Worm (Caenorhabditis elegans) whole organism, late embryonic: ENCODE data around the gene spon-1.

Experiments used
- K09A11.1 ChIP-seq: sonication (generic microtip); optimal IDR thresholded peaks from 2 replicates; lab custom pipeline; 2017; ENCODE audit warnings: antibody characterized with exemption, mild to moderate bottlenecking, missing genetic modification characterization, missing compliant biosample characterization; ENCODE audit not compliant: insufficient read depth
- ceh-31 ChIP-seq: sonication (generic microtip); optimal IDR thresholded peaks from 2 replicates; lab custom pipeline; 2016; ENCODE audit warnings: missing genetic modification characterization, missing compliant biosample characterization
- dmd-4 ChIP-seq: sonication (generic microtip); optimal IDR thresholded peaks from 2 replicates; lab custom pipeline; 2016; ENCODE audit warnings: borderline replicate concordance, missing genetic modification characterization, missing compliant biosample characterization
- hlh-15 ChIP-seq: sonication (generic microtip); optimal IDR thresholded peaks from 2 replicates; lab custom pipeline; 2016; ENCODE audit warnings: missing genetic modification characterization, missing compliant biosample characterization
- hlh-30 ChIP-seq: sonication (generic microtip); optimal IDR thresholded peaks from 2 replicates; lab custom pipeline; 2017; ENCODE audit warnings: antibody characterized with exemption, missing genetic modification characterization, missing compliant biosample characterization; ENCODE audit not compliant: insufficient read depth
- hlh-8 ChIP-seq: sonication (generic microtip); optimal IDR thresholded peaks from 2 replicates; lab custom pipeline; 2016; ENCODE audit warnings: missing genotype, missing genetic modification characterization, missing compliant biosample characterization
- lim-6 ChIP-seq: sonication (generic microtip); optimal IDR thresholded peaks from 2 replicates; lab custom pipeline; 2016; ENCODE audit warnings: missing genetic modification characterization, missing compliant biosample characterization
- lin-11 ChIP-seq: fragments of 200-800 bp; sonication (Bioruptor generic); optimal IDR thresholded peaks from 2 replicates; lab custom pipeline; 2018; ENCODE audit warnings: mild to moderate bottlenecking, missing genetic modification characterization, missing compliant biosample characterization
- nhr-232 ChIP-seq: sonication (generic microtip); optimal IDR thresholded peaks from 2 replicates; lab custom pipeline; 2016; ENCODE audit warnings: missing genetic modification characterization, missing compliant biosample characterization
- pax-1 ChIP-seq: fragments of 150-350 bp; optimal IDR thresholded peaks from 2 replicates; lab custom pipeline; 2014; ENCODE audit warnings: missing biosample characterization, missing genetic modification characterization

- no peak for TF ChIP-seq hlh-8 (tag; lab: Kevin White, UChicago)
- TF ChIP-seq lim-6 (tag; lab: Kevin White, UChicago), result no peak
- no peak for TF ChIP-seq ceh-31 (tag; lab: Kevin White, UChicago)
- no peak for TF ChIP-seq nhr-232 (tag; lab: Kevin White, UChicago)
- no peak for TF ChIP-seq lin-11 (tag; lab: Kevin White, UChicago)
- TF ChIP-seq pax-1 (tag; lab: Kevin White, UChicago), result no peak
- TF ChIP-seq hlh-30 (tag; lab: Kevin White, UChicago), result no peak
- no peak for TF ChIP-seq hlh-15
- TF ChIP-seq dmd-4, result no peak
- TF ChIP-seq K09A11.1 (tag; lab: Kevin White, UChicago), result no peak
These were observed 719 bp upstream of the spon-1 start, which contains the start of gene cutl-5 for ce11 chrII:7115638-7116037.
